Worm (Caenorhabditis elegans): Measurements from ENCODE around the gene top-2.

top-2 gene

ce11 chrII:11868234-11868633 is 6.7 kb upstream of the top-2 start, which contains the start of gene col-84:
TSS of gene col-84 (plus strand) at chrII:11868534.
- TF ChIP-seq C08G9.2 (tag; optimal IDR thresholded peaks at IDR 0.05) (no peak), ama-1 (optimal IDR thresholded peaks at IDR 0.05) (no peak), F13H6.1 (tag; optimal IDR thresholded peaks at IDR 0.05) (no peak), che-1 (tag; optimal IDR thresholded peaks at IDR 0.05) (no peak), Y22D7AL.16 (tag; optimal IDR thresholded peaks at IDR 0.05) (no peak), nhr-232 (tag; optimal IDR thresholded peaks at IDR 0.05) (no peak)

DNA sequence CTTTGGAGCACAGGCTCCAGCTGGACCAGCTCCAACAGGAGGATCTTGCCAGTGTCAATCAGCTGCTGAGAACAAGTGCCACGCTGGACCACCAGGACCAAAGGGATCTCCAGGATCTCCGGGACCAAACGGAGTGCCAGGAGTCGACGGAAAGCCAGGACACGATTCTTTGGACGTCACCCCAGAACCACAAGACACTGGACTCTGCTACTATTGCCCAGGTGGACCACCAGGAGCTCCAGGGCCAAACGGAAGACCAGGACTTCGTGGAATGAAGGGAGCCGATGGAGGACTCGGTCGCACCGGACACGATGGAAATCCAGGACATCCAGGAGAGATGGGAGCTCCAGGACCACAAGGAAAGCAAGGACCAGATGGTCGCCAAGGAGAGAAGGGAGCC is 6.1 kb upstream of the top-2 start:
- TF ChIP-seq mec-3 (tag; optimal IDR thresholded peaks at IDR 0.05; ENCODE audit: borderline replicate concordance) (peak; percentile 46), syd-9 (tag; optimal IDR thresholded peaks at IDR 0.05) (no peak)

DNA sequence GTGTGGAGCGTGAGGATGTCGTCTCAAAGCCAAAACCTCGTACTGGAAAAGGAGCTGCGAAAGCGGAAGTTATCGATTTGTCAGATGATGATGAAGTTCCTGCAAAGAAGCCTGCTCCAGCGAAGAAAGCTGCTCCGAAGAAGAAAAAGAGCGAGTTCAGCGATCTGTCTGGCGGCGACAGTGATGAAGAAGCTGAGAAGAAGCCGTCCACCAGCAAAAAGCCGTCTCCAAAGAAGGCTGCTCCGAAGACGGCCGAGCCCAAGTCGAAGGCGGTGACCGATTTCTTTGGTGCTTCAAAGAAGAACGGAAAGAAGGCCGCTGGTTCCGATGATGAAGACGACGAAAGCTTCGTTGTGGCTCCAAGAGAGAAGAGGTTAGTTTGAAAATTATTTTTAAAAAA is 4.8 kb downstream of the top-2 start:
- TF ChIP-seq F13H6.1 (tag; optimal IDR thresholded peaks at IDR 0.05) = no peak
- TF ChIP-seq hlh-30 (tag; optimal IDR thresholded peaks at IDR 0.05; ENCODE audit: insufficient read depth) = no peak
- no peak for TF ChIP-seq pax-1 (tag; optimal IDR thresholded peaks at IDR 0.05)
- no peak for TF ChIP-seq Y22D7AL.16 (tag; optimal IDR thresholded peaks at IDR 0.05)
- TF ChIP-seq tbx-2 (tag; optimal IDR thresholded peaks at IDR 0.05) = no peak
- TF ChIP-seq T23F11.4 (GFP tag; optimal IDR thresholded peaks at IDR 0.05) = no peak
- no peak for TF ChIP-seq mec-3 (tag; optimal IDR thresholded peaks at IDR 0.05; ENCODE audit: borderline replicate concordance)
- no peak for TF ChIP-seq sox-2 (GFP tag; IDR thresholded peaks at IDR 0.05)
- TF ChIP-seq ceh-22 (tag; optimal IDR thresholded peaks at IDR 0.05) = no peak
- TF ChIP-seq elt-2 (tag; optimal IDR thresholded peaks at IDR 0.05) = no peak
- TF ChIP-seq pha-4 (tag; optimal IDR thresholded peaks at IDR 0.05) = no peak
- no peak for TF ChIP-seq ceh-30 (tag; optimal IDR thresholded peaks at IDR 0.05)
- no peak for TF ChIP-seq ref-2 (tag; optimal IDR thresholded peaks at IDR 0.05)
- TF ChIP-seq eyg-1 (tag; optimal IDR thresholded peaks at IDR 0.05) = no peak

DNA sequence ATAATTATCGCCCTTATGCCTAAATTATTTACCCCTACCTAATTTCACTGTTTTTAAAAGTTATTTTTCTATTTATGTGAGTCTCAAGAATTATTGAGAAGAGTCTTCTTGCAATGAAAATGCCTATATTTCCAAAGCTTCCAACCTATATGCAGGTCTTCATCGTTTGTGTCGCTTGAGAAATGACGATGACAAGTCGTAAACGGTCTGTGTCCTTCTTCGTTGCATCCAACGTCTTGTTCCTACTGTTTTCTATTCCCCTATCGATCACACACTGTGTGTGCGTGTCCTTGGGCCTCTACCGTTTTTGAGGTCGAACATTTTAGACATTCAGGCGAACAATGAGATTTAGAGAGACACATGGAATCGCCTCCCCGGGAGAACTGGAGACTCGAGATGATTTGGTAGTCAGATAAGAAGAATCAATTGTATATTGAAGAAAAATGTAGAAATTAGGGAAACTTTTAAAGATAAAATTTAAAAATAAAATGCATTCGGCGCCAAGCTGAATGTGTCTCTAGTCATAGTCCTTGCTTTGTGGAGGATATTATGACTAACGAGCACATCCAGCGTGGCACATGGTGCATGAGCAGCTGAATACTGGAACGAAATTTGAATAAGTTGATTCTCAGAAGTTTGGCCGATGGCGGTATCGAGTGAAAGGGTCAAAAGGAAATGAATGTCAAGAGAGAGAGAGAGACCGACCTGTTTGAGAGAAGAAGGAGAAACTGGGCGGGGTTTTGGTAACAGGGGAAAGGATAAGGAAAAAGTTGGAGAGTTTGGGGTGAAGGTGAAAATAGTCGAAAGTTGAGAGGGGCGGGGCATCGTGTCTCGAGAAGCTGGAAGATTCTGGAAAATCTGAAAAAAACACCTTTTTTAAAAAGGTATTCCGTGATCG is 5.8 kb downstream of the top-2 start:
- peak; percentile 0 for TF ChIP-seq elt-2 (tag; optimal IDR thresholded peaks at IDR 0.05)
- TF ChIP-seq hlh-8 (tag; optimal IDR thresholded peaks at IDR 0.05) = no peak
- no peak for TF ChIP-seq T23F11.4 (GFP tag; optimal IDR thresholded peaks at IDR 0.05)
- TF ChIP-seq dmd-4 (tag; optimal IDR thresholded peaks at IDR 0.05; ENCODE audit: borderline replicate concordance) = no peak
- TF ChIP-seq unc-55 (GFP tag; optimal IDR thresholded peaks at IDR 0.05) = no peak

DNA sequence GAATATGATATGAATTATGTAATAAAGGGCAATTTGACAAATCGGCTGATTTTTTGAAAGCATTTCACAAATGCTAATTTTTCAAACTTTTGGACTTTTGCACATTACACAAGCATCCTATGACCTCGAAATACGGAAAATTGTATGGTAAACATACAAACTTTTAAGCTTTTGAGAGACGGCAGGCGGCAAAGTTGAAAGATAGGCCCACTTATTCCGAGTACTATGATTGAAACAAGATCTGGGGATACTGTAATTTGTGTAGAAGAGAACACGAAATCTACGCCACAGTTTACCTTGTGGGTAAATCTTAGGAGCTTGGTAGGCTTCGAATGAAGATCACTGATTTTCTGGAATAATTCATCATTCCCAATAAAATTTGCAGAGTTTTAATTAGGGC is 8.7 kb downstream of the top-2 start, which contains the start of gene ZK930.6:
ZK930.6 (plus strand) TSS at position 301 of the 400 bp plus-strand sequence.
- TF ChIP-seq pha-4 (tag; optimal IDR thresholded peaks at IDR 0.05) (no peak), C08G9.2 (tag; optimal IDR thresholded peaks at IDR 0.05) (no peak), pha-2 (tag; optimal IDR thresholded peaks at IDR 0.05) (no peak), tbx-7 (tag; optimal IDR thresholded peaks at IDR 0.05) (no peak), elt-4 (tag; optimal IDR thresholded peaks at IDR 0.05) (no peak), zip-5 (tag; optimal IDR thresholded peaks at IDR 0.05) (no peak), ttx-3 (tag; optimal IDR thresholded peaks at IDR 0.05) (no peak)

- TF ChIP-seq pros-1 (tag; optimal IDR thresholded peaks at IDR 0.05) = no peak
- no peak for TF ChIP-seq ahr-1 (tag; optimal IDR thresholded peaks at IDR 0.05)
- TF ChIP-seq K09A11.1 (tag; optimal IDR thresholded peaks at IDR 0.05; ENCODE audit: insufficient read depth) = no peak
- TF ChIP-seq fkh-10 (GFP tag; optimal IDR thresholded peaks at IDR 0.05) = no peak
- TF ChIP-seq tbx-2 (tag; optimal IDR thresholded peaks at IDR 0.05) = peak; percentile 30
- no peak for TF ChIP-seq zip-5 (tag; optimal IDR thresholded peaks at IDR 0.05)
Observed at ce11 chrII:11887724-11888123, 12.8 kb downstream of the top-2 start.

Measured in whole organism, late embryonic.